Worm (Caenorhabditis elegans): Measurements from ENCODE around the gene K01G12.22.

Gene K01G12.22

ce11 chrIV:14215777-14216176, 23.8 kb downstream of the K01G12.22 start:
- no peak for TF ChIP-seq nhr-28 (tag; optimal IDR thresholded peaks at IDR 0.05)
- no peak for TF ChIP-seq unc-39 (tag; optimal IDR thresholded peaks at IDR 0.05)
- TF ChIP-seq nhr-2 (tag; optimal IDR thresholded peaks at IDR 0.05), result no peak
- no peak for TF ChIP-seq lin-13 (tag; optimal IDR thresholded peaks at IDR 0.05)
- no peak for TF ChIP-seq ceh-43 (GFP tag; optimal IDR thresholded peaks at IDR 0.05)
- TF ChIP-seq ces-1 (GFP tag; optimal IDR thresholded peaks at IDR 0.05), result no peak
- TF ChIP-seq sem-2 (GFP tag; optimal IDR thresholded peaks at IDR 0.05), result no peak
- no peak for TF ChIP-seq snpc-4 (tag; optimal IDR thresholded peaks at IDR 0.05)
- no peak for TF ChIP-seq nhr-12 (tag; optimal IDR thresholded peaks at IDR 0.05)
- TF ChIP-seq nhr-237 (tag; optimal IDR thresholded peaks at IDR 0.05), result no peak
- no peak for TF ChIP-seq bed-3 (GFP tag; optimal IDR thresholded peaks at IDR 0.05)
- TF ChIP-seq lin-32 (GFP tag; optimal IDR thresholded peaks at IDR 0.05), result no peak
- TF ChIP-seq ceh-39 (tag; optimal IDR thresholded peaks at IDR 0.05), result no peak
- TF ChIP-seq ztf-11 (tag; optimal IDR thresholded peaks at IDR 0.05), result no peak
- TF ChIP-seq mep-1 (tag; optimal IDR thresholded peaks at IDR 0.05), result no peak
- TF ChIP-seq blmp-1 (tag; optimal IDR thresholded peaks at IDR 0.05), result no peak
- TF ChIP-seq pha-4 (tag; optimal IDR thresholded peaks at IDR 0.05), result no peak

- TF ChIP-seq zip-8 (tag; optimal IDR thresholded peaks at IDR 0.05), result peak; percentile 65
Measured at ce11 chrIV:14218526-14218925, 26.5 kb downstream of the K01G12.22 start.

ce11 chrIV:14219714-14220113, 27.7 kb downstream of the K01G12.22 start, which contains the start of gene sqrd-1:
TSS of gene sqrd-1 (plus strand) at chrIV:14219871.
- no peak for TF ChIP-seq ceh-43 (GFP tag; optimal IDR thresholded peaks at IDR 0.05)
- TF ChIP-seq hlh-1 (tag; optimal IDR thresholded peaks at IDR 0.05), result peak; percentile 71
- TF ChIP-seq ham-2 (GFP tag; optimal IDR thresholded peaks at IDR 0.05), result no peak
- no peak for TF ChIP-seq zip-8 (tag; optimal IDR thresholded peaks at IDR 0.05)
- TF ChIP-seq nhr-2 (tag; optimal IDR thresholded peaks at IDR 0.05), result peak; percentile 3
- TF ChIP-seq nhr-76 (tag; optimal IDR thresholded peaks at IDR 0.05), result no peak
- no peak for TF ChIP-seq unc-62 (GFP tag; optimal IDR thresholded peaks at IDR 0.05)
- TF ChIP-seq elt-1 (tag; optimal IDR thresholded peaks at IDR 0.05; ENCODE audit: borderline replicate concordance, insufficient read depth), result peak; percentile 52
- TF ChIP-seq elt-3 (tag; optimal IDR thresholded peaks at IDR 0.05), result no peak
- TF ChIP-seq mls-2 (tag; optimal IDR thresholded peaks at IDR 0.05), result no peak
- TF ChIP-seq ztf-11 (tag; optimal IDR thresholded peaks at IDR 0.05), result no peak
- TF ChIP-seq sptf-1 (tag; optimal IDR thresholded peaks at IDR 0.05), result no peak
- no peak for TF ChIP-seq nhr-237 (tag; optimal IDR thresholded peaks at IDR 0.05)
- no peak for TF ChIP-seq ceh-39 (tag; optimal IDR thresholded peaks at IDR 0.05)
- TF ChIP-seq lin-13 (tag; optimal IDR thresholded peaks at IDR 0.05), result no peak
- no peak for TF ChIP-seq ces-1 (GFP tag; optimal IDR thresholded peaks at IDR 0.05)
- TF ChIP-seq blmp-1 (tag; optimal IDR thresholded peaks at IDR 0.05), result no peak

ce11 chrIV:14224912-14225311, 32.9 kb downstream of the K01G12.22 start:
- TF ChIP-seq sem-2 (GFP tag; optimal IDR thresholded peaks at IDR 0.05), result no peak
- peak; percentile 11 for TF ChIP-seq lin-32 (GFP tag; optimal IDR thresholded peaks at IDR 0.05)
- TF ChIP-seq pha-4 (tag; optimal IDR thresholded peaks at IDR 0.05), result no peak
- peak; percentile 62 for TF ChIP-seq ceh-83 (GFP tag; optimal IDR thresholded peaks at IDR 0.05)

ce11 chrIV:14227138-14227537, 35.1 kb downstream of the K01G12.22 start:
- TF ChIP-seq flh-1 (GFP tag; optimal IDR thresholded peaks at IDR 0.05), result no peak
- no peak for TF ChIP-seq mep-1 (tag; optimal IDR thresholded peaks at IDR 0.05)
- no peak for TF ChIP-seq snpc-4 (tag; optimal IDR thresholded peaks at IDR 0.05)
- TF ChIP-seq elt-3 (tag; optimal IDR thresholded peaks at IDR 0.05), result no peak
- no peak for TF ChIP-seq drap-1 (GFP tag; optimal IDR thresholded peaks at IDR 0.05)
- no peak for TF ChIP-seq sptf-1 (tag; optimal IDR thresholded peaks at IDR 0.05)
- TF ChIP-seq lin-32 (GFP tag; optimal IDR thresholded peaks at IDR 0.05), result no peak

ce11 chrIV:14228069-14228468, 36.0 kb downstream of the K01G12.22 start, which contains the start of gene F02H6.7:
TSS of gene F02H6.7 (minus strand) at chrIV:14228169.
- TF ChIP-seq ces-1 (GFP tag; optimal IDR thresholded peaks at IDR 0.05), result no peak
- TF ChIP-seq sem-2 (GFP tag; optimal IDR thresholded peaks at IDR 0.05), result no peak
- TF ChIP-seq ztf-11 (tag; optimal IDR thresholded peaks at IDR 0.05), result no peak
- TF ChIP-seq mls-2 (tag; optimal IDR thresholded peaks at IDR 0.05), result no peak
- TF ChIP-seq elt-1 (tag; optimal IDR thresholded peaks at IDR 0.05; ENCODE audit: borderline replicate concordance, insufficient read depth), result no peak
- no peak for TF ChIP-seq nhr-76 (tag; optimal IDR thresholded peaks at IDR 0.05)
- no peak for TF ChIP-seq sptf-1 (tag; optimal IDR thresholded peaks at IDR 0.05)
- TF ChIP-seq mep-1 (tag; optimal IDR thresholded peaks at IDR 0.05), result no peak
- TF ChIP-seq lin-13 (tag; optimal IDR thresholded peaks at IDR 0.05), result no peak
- no peak for TF ChIP-seq nhr-12 (tag; optimal IDR thresholded peaks at IDR 0.05)
- no peak for TF ChIP-seq ceh-43 (GFP tag; optimal IDR thresholded peaks at IDR 0.05)
- TF ChIP-seq cnd-1 (tag; optimal IDR thresholded peaks at IDR 0.05), result no peak
- no peak for TF ChIP-seq ham-2 (GFP tag; optimal IDR thresholded peaks at IDR 0.05)
- no peak for TF ChIP-seq drap-1 (GFP tag; optimal IDR thresholded peaks at IDR 0.05)
- TF ChIP-seq nhr-2 (tag; optimal IDR thresholded peaks at IDR 0.05), result no peak
- no peak for TF ChIP-seq unc-120 (tag; optimal IDR thresholded peaks at IDR 0.05; ENCODE audit: poor library complexity, severe bottlenecking)
